Fruit fly (Drosophila melanogaster) whole organism, embryonic: ENCODE data around the gene Rbp1-like.

Experiments
- Abd-B ChIP-seq: fragments of 200-800 bp; sonication (Bioruptor generic); optimal IDR thresholded peaks from 2 replicates; lab custom pipeline; 2018; ENCODE audit warnings: missing biosample characterization, mild to moderate bottlenecking, missing genetic modification characterization, moderate library complexity
- Atf3 ChIP-seq: fragments of 200-800 bp; sonication (Bioruptor generic); optimal IDR thresholded peaks from 3 replicates; lab custom pipeline; 2016; ENCODE audit warnings: missing biosample characterization, missing genetic modification characterization
- Atf6 ChIP-seq: fragments of 200-800 bp; sonication (Bioruptor generic); IDR thresholded peaks from 2 replicates; pipeline ENCODE4 v1.3.6; 2022; ENCODE audit warnings: missing biosample characterization, missing genetic modification characterization
- C15 ChIP-seq: fragments of 200-800 bp; sonication (Bioruptor generic); IDR thresholded peaks from 3 replicates; pipeline ENCODE4 v1.3.6; 2022; ENCODE audit warnings: missing biosample characterization, missing genetic modification characterization
- CG11398 ChIP-seq: fragments of 200-800 bp; sonication (Bioruptor generic); optimal IDR thresholded peaks from 2 replicates; lab custom pipeline; 2016; ENCODE audit warnings: missing biosample characterization, missing genetic modification characterization
- CG1233 ChIP-seq: fragments of 200-800 bp; sonication (Bioruptor generic); optimal IDR thresholded peaks from 4 replicates; lab custom pipeline; 2018; ENCODE audit warnings: missing biosample characterization, mild to moderate bottlenecking, missing genetic modification characterization
- CG13775 ChIP-seq: fragments of 200-800 bp; sonication (Bioruptor generic); optimal IDR thresholded peaks from 3 replicates; lab custom pipeline; 2017; ENCODE audit warnings: missing biosample characterization, mild to moderate bottlenecking, missing genetic modification characterization
- CG14014 ChIP-seq: fragments of 200-800 bp; sonication (Bioruptor generic); IDR thresholded peaks from 2 replicates; pipeline ENCODE4 v1.3.6; 2022; ENCODE audit warnings: missing biosample characterization, missing genetic modification characterization
- CG14860 ChIP-seq: fragments of 200-800 bp; sonication (Bioruptor generic); IDR thresholded peaks from 3 replicates; pipeline ENCODE4 v1.3.6; 2022; ENCODE audit warnings: missing biosample characterization, missing genetic modification characterization; ENCODE audit not compliant: partially characterized antibody
- CG15514 ChIP-seq: fragments of 200-800 bp; sonication (Bioruptor generic); optimal IDR thresholded peaks from 3 replicates; lab custom pipeline; 2017; ENCODE audit warnings: missing biosample characterization, missing genetic modification characterization, mild to moderate bottlenecking, moderate library complexity, missing genetic modification reagents
- CG16863 ChIP-seq: fragments of 200-800 bp; sonication (Bioruptor generic); optimal IDR thresholded peaks from 3 replicates; lab custom pipeline; 2016; ENCODE audit warnings: missing biosample characterization, missing genetic modification characterization
- CG17802 ChIP-seq: fragments of 200-800 bp; sonication (Bioruptor generic); optimal IDR thresholded peaks from 2 replicates; lab custom pipeline; 2018; ENCODE audit warnings: missing biosample characterization, mild to moderate bottlenecking, missing genetic modification characterization, moderate library complexity
- CG2889 ChIP-seq: fragments of 200-800 bp; sonication (Bioruptor generic); IDR thresholded peaks from 3 replicates; pipeline ENCODE4 v1.3.6; 2022; ENCODE audit warnings: missing biosample characterization, missing genetic modification characterization
- CG32532 ChIP-seq: fragments of 200-800 bp; sonication (Bioruptor generic); IDR thresholded peaks from 2 replicates; pipeline ENCODE4 v1.3.6; 2022; ENCODE audit warnings: missing biosample characterization, missing genetic modification characterization
- CG34376 ChIP-seq: fragments of 200-800 bp; sonication (Bioruptor generic); optimal IDR thresholded peaks from 2 replicates; lab custom pipeline; 2018; ENCODE audit warnings: missing biosample characterization, mild to moderate bottlenecking, missing genetic modification characterization
- CG3995 ChIP-seq: fragments of 200-800 bp; sonication (Bioruptor generic); optimal IDR thresholded peaks from 3 replicates; lab custom pipeline; 2016; ENCODE audit warnings: missing biosample characterization, missing genetic modification characterization
- CG6791 ChIP-seq: fragments of 200-800 bp; sonication (Bioruptor generic); IDR thresholded peaks from 3 replicates; pipeline ENCODE4 v1.3.6; 2022; ENCODE audit warnings: missing biosample characterization, missing genetic modification characterization; ENCODE audit not compliant: partially characterized antibody
- CG7372 ChIP-seq: fragments of 200-800 bp; sonication (Bioruptor generic); IDR thresholded peaks from 2 replicates; pipeline ENCODE4 v1.3.6; 2022; ENCODE audit warnings: missing biosample characterization, missing genetic modification characterization
- CG7839 ChIP-seq: fragments of 200-800 bp; sonication (Bioruptor generic); optimal IDR thresholded peaks from 3 replicates; lab custom pipeline; 2018; ENCODE audit warnings: missing biosample characterization, mild to moderate bottlenecking, missing genetic modification characterization, moderate library complexity
- CG8388 ChIP-seq: fragments of 200-800 bp; sonication (Bioruptor generic); optimal IDR thresholded peaks from 2 replicates; lab custom pipeline; 2019; ENCODE audit warnings: missing biosample characterization, mild to moderate bottlenecking, missing genetic modification characterization, moderate library complexity
- CG9876 ChIP-seq: fragments of 200-800 bp; sonication (Bioruptor generic); optimal IDR thresholded peaks from 2 replicates; lab custom pipeline; 2016; ENCODE audit warnings: missing biosample characterization, missing genetic modification characterization
- CkIIα-i1 ChIP-seq: fragments of 200-800 bp; sonication (Bioruptor generic); IDR thresholded peaks from 2 replicates; pipeline ENCODE4 v1.3.6; 2022; ENCODE audit warnings: missing biosample characterization, missing genetic modification characterization
- D ChIP-seq, 2 experiments: fragments of 200-800 bp in 1 of 2; fragments of >200 bp in 1 of 2; sonication (Bioruptor generic) in 1 of 2; optimal IDR thresholded peaks; 2 replicates in 1 of 2; 3 replicates in 1 of 2; lab custom pipeline; 2017; ENCODE audit warnings: mild to moderate bottlenecking in 1 of 2, missing biosample characterization in 1 of 2, missing genetic modification characterization in 1 of 2, missing genetic modification reagents in 1 of 2
- Dp ChIP-seq: fragments of 200-800 bp; sonication (Bioruptor generic); optimal IDR thresholded peaks from 2 replicates; lab custom pipeline; 2018; ENCODE audit warnings: missing biosample characterization, mild to moderate bottlenecking, missing genetic modification characterization, moderate library complexity
- Max ChIP-seq: fragments of 200-800 bp; sonication (Bioruptor generic); optimal IDR thresholded peaks from 2 replicates; lab custom pipeline; 2016; ENCODE audit warnings: missing biosample characterization, mild to moderate bottlenecking, missing genetic modification characterization
- Mes4 ChIP-seq: fragments of 200-800 bp; sonication (Bioruptor generic); optimal IDR thresholded peaks from 2 replicates; lab custom pipeline; 2016; ENCODE audit warnings: missing biosample characterization, missing genetic modification characterization
- Rfx ChIP-seq: fragments of 200-800 bp; sonication (Bioruptor generic); IDR thresholded peaks from 2 replicates; pipeline ENCODE4 v1.3.6; 2022; ENCODE audit warnings: missing biosample characterization, missing genetic modification characterization
- Side ChIP-seq: fragments of 200-800 bp; sonication (Bioruptor generic); optimal IDR thresholded peaks from 2 replicates; lab custom pipeline; 2016; ENCODE audit warnings: missing biosample characterization, missing genetic modification characterization
- ac ChIP-seq: fragments of 200-800 bp; sonication (Bioruptor generic); optimal IDR thresholded peaks from 3 replicates; lab custom pipeline; 2017; ENCODE audit warnings: missing biosample characterization, mild to moderate bottlenecking, missing genetic modification characterization
- bab2 ChIP-seq: fragments of 200-800 bp; sonication (Bioruptor generic); optimal IDR thresholded peaks from 2 replicates; lab custom pipeline; 2016; ENCODE audit warnings: missing biosample characterization, missing genetic modification characterization
- cg ChIP-seq: fragments of 200-800 bp; sonication (Bioruptor generic); optimal IDR thresholded peaks from 3 replicates; lab custom pipeline; 2019; ENCODE audit warnings: missing biosample characterization, mild to moderate bottlenecking, missing genetic modification characterization, moderate library complexity
- crc ChIP-seq: fragments of 200-800 bp; sonication (Bioruptor generic); optimal IDR thresholded peaks from 2 replicates; lab custom pipeline; 2016; ENCODE audit warnings: missing biosample characterization, missing genetic modification characterization
- gcm ChIP-seq: fragments of 200-800 bp; sonication (Bioruptor generic); optimal IDR thresholded peaks from 2 replicates; lab custom pipeline; 2019; ENCODE audit warnings: missing biosample characterization, mild to moderate bottlenecking, missing genetic modification characterization, moderate library complexity
- grau ChIP-seq: fragments of 200-800 bp; optimal IDR thresholded peaks from 3 replicates; lab custom pipeline; 2019; ENCODE audit warnings: missing biosample characterization, mild to moderate bottlenecking, missing genetic modification characterization, moderate library complexity
- jigr1 ChIP-seq: fragments of 200-800 bp; sonication (Bioruptor generic); IDR thresholded peaks from 3 replicates; pipeline ENCODE4 v1.3.6; 2022; ENCODE audit warnings: missing biosample characterization, missing genetic modification characterization
- kah ChIP-seq: fragments of 200-800 bp; sonication (Bioruptor generic); optimal IDR thresholded peaks from 2 replicates; lab custom pipeline; 2018; ENCODE audit warnings: missing biosample characterization, mild to moderate bottlenecking, missing genetic modification characterization
- nau ChIP-seq: fragments of 200-800 bp; sonication (Bioruptor generic); optimal IDR thresholded peaks from 3 replicates; lab custom pipeline; 2017; ENCODE audit warnings: missing biosample characterization, mild to moderate bottlenecking, missing genetic modification characterization, missing genetic modification reagents
- nmo ChIP-seq: fragments of 200-800 bp; sonication (Bioruptor generic); optimal IDR thresholded peaks from 2 replicates; lab custom pipeline; 2018; ENCODE audit warnings: missing biosample characterization, mild to moderate bottlenecking, missing genetic modification characterization, moderate library complexity
- nom ChIP-seq: fragments of 200-800 bp; sonication (Bioruptor generic); optimal IDR thresholded peaks from 2 replicates; lab custom pipeline; 2017; ENCODE audit warnings: missing biosample characterization, missing genetic modification characterization, mild to moderate bottlenecking, moderate library complexity, missing genetic modification reagents
- pan ChIP-seq, 4 experiments: fragments of >200 bp in 3 of 4; fragments of 200-800 bp in 1 of 4; sonication (Bioruptor generic) in 1 of 4; optimal IDR thresholded peaks in 3 of 4; IDR thresholded peaks in 1 of 4; 2 replicates each; pipeline versions ENCODE4 v1.3.6 to Lab custom; 2017 to 2022; ENCODE audit warnings: missing biosample characterization in 2 of 4, missing genetic modification characterization in 2 of 4, mixed read lengths in 1 of 4
- prd ChIP-seq, 3 experiments: fragments of >200 bp in 2 of 3; fragments of 200-800 bp in 1 of 3; sonication (Bioruptor generic) in 1 of 3; optimal IDR thresholded peaks in 2 of 3; IDR thresholded peaks in 1 of 3; 2 replicates in 2 of 3; 3 replicates in 1 of 3; pipeline versions ENCODE4 v1.3.6 to Lab custom; 2017 to 2022; ENCODE audit warnings: missing biosample characterization in 1 of 3, missing genetic modification characterization in 1 of 3
- pum ChIP-seq: fragments of 200-800 bp; sonication (Bioruptor generic); optimal IDR thresholded peaks from 2 replicates; lab custom pipeline; 2016; ENCODE audit warnings: missing biosample characterization, missing genetic modification characterization
- repo ChIP-seq: fragments of 200-800 bp; sonication (Bioruptor generic); optimal IDR thresholded peaks from 2 replicates; lab custom pipeline; 2016; ENCODE audit warnings: missing biosample characterization, missing genetic modification characterization
- shn ChIP-seq: fragments of 200-800 bp; sonication (Bioruptor generic); optimal IDR thresholded peaks from 3 replicates; lab custom pipeline; 2016; ENCODE audit warnings: missing biosample characterization, missing genetic modification characterization
- sima ChIP-seq: fragments of 200-800 bp; sonication (Bioruptor generic); optimal IDR thresholded peaks from 2 replicates; lab custom pipeline; 2016; ENCODE audit warnings: missing biosample characterization, missing genetic modification characterization
- stwl ChIP-seq: fragments of 200-800 bp; sonication (Bioruptor generic); optimal IDR thresholded peaks from 3 replicates; lab custom pipeline; 2018; ENCODE audit warnings: missing biosample characterization, mild to moderate bottlenecking, missing genetic modification characterization, moderate library complexity
- twi ChIP-seq: fragments of 200-800 bp; optimal IDR thresholded peaks from 2 replicates; lab custom pipeline; 2019; ENCODE audit warnings: missing biosample characterization, mild to moderate bottlenecking, missing genetic modification characterization, moderate library complexity

The Rbp1-like gene

DNA sequence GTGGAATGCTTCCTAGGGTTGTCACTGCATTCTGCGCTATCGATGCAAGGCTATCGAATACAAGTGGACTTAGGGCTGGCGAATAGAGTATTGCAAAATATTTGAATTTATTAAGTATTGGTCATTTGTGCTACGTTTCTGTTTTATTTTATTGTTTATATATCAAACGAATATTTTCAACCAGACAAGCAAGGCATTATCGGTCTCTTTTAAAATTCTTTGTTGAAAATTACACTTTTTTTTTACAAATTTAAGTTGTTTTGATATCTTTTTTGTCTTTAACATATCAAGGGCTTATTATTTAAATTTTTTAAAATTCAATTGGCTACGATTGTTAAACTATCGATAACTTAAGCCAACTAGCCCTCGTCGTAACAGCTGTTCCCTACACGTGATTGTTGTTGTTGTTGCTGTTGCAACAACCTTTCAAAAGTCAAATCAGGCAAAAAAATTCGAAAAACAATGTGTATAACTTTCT is 2.7 kb upstream of the Rbp1-like start, which contains the start of the genes Ype and CG1662 (continued):
- TF ChIP-seq Side (GFP tag; lab: Kevin White, UChicago) (peak; percentile 27), CG8388 (GFP tag; lab: Kevin White, UChicago) (peak; percentile 54), twi (tag; lab: Kevin White, UChicago) (peak; percentile 61), bab2 (peak; percentile 67), Atf3 (GFP tag; lab: Kevin White, UChicago) (peak; percentile 44), C15 (GFP tag; lab: Robert Waterston, UW) (0 out of 3 replicates have a peak, but pooled peaks have one; percentile 39), Mes4 (peak; percentile 45), CG17802 (peak; percentile 29), CG16863 (GFP tag; lab: Kevin White, UChicago) (peak; percentile 52), nmo (GFP tag; lab: Kevin White, UChicago) (peak; percentile 88), sima (no peak), stwl (peak; percentile 38), pan (optimal IDR thresholded peaks at IDR 0.05; lab: Kevin White, UChicago) (no peak), pan (GFP tag; optimal IDR thresholded peaks at IDR 0.05 in 1 of 2, IDR thresholded peaks at IDR 0.05 in 1 of 2) (peak in 1 of 2 experiments; percentile 66), CG13775 (peak; percentile 82), Abd-B (GFP tag; lab: Kevin White, UChicago) (peak; percentile 77), Rfx (GFP tag; lab: Robert Waterston, UW) (peak; percentile 80), CG3995 (GFP tag; lab: Kevin White, UChicago) (peak; percentile 60), crc (GFP tag; lab: Kevin White, UChicago) (peak; percentile 54), grau (tag; lab: Kevin White, UChicago) (peak; percentile 77), nom (GFP tag; lab: Kevin White, UChicago) (peak; percentile 21), ac (GFP tag; lab: Kevin White, UChicago) (no peak), CG14014 (GFP tag; lab: Robert Waterston, UW) (peak; percentile 44; the same call in 1 of the 2 replicates), CG11398 (GFP tag; lab: Kevin White, UChicago) (no peak), CkIIα-i1 (GFP tag; lab: Robert Waterston, UW) (no peak), Atf6 (GFP tag; lab: Robert Waterston, UW) (peak; percentile 75; the same call in 1 of the 2 replicates), D (optimal IDR thresholded peaks at IDR 0.05; lab: Kevin White, UChicago) (no peak), D (GFP tag; optimal IDR thresholded peaks at IDR 0.05; lab: Kevin White, UChicago) (peak; percentile 57), gcm (GFP tag; lab: Kevin White, UChicago) (no peak), CG32532 (peak; percentile 77), kah (no peak), CG7839 (tag; lab: Kevin White, UChicago) (peak; percentile 79), CG15514 (GFP tag; lab: Kevin White, UChicago) (peak; percentile 68), CG2889 (GFP tag; lab: Robert Waterston, UW) (peak; percentile 50; the same call in 2 of the 3 replicates), cg (no peak), shn (GFP tag; lab: Kevin White, UChicago) (peak; percentile 60), CG7372 (GFP tag; lab: Robert Waterston, UW) (peak; percentile 52; the same call in 1 of the 2 replicates), CG14860 (peak; percentile 66; the same call in 2 of the 3 replicates), CG6791 (no peak), nau (peak; percentile 42), CG34376 (peak; percentile 47), prd (optimal IDR thresholded peaks at IDR 0.05; lab: Kevin White, UChicago) (no peak), prd (GFP tag; IDR thresholded peaks at IDR 0.05; lab: Robert Waterston, UW) (peak; percentile 72), pum (GFP tag; lab: Kevin White, UChicago) (peak; percentile 57), Max (GFP tag; lab: Kevin White, UChicago) (peak; percentile 84), CG9876 (peak; percentile 47), Dp (GFP tag; lab: Kevin White, UChicago) (peak; percentile 34), CG1233 (GFP tag; lab: Kevin White, UChicago) (peak; percentile 67), repo (peak; percentile 3), jigr1 (peak; percentile 50; the same call in 1 of the 3 replicates)
- TF ChIP-seq, all 482 proteins: peak for 353
